Fruit fly (Drosophila melanogaster) whole organism, embryonic: ENCODE measurements around the gene CG34313.

ENCODE experiments used
- BEAF-32 ChIP-seq: fragments of 200-800 bp; sonication (Bioruptor generic); optimal IDR thresholded peaks from 3 replicates; lab custom pipeline; 2017; ENCODE audit warnings: missing biosample characterization, missing genetic modification characterization, mild to moderate bottlenecking, moderate library complexity, missing genetic modification reagents
- CG10147 ChIP-seq: fragments of 200-800 bp; sonication (Bioruptor generic); optimal IDR thresholded peaks from 2 replicates; lab custom pipeline; 2019; ENCODE audit warnings: missing biosample characterization, mild to moderate bottlenecking, missing genetic modification characterization, moderate library complexity
- CG10366 ChIP-seq: fragments of 200-800 bp; sonication (Bioruptor generic); IDR thresholded peaks from 2 replicates; pipeline ENCODE4 v1.3.6; 2022; ENCODE audit warnings: missing biosample characterization, missing genetic modification characterization
- CG11398 ChIP-seq: fragments of 200-800 bp; sonication (Bioruptor generic); optimal IDR thresholded peaks from 2 replicates; lab custom pipeline; 2016; ENCODE audit warnings: missing biosample characterization, missing genetic modification characterization
- CG14667 ChIP-seq: fragments of 200-800 bp; sonication (Bioruptor generic); IDR thresholded peaks from 2 replicates; pipeline ENCODE4 v1.3.6; 2022; ENCODE audit warnings: missing biosample characterization, missing genetic modification characterization
- CG18599 ChIP-seq: fragments of 200-800 bp; sonication (Bioruptor generic); optimal IDR thresholded peaks from 3 replicates; lab custom pipeline; 2017; ENCODE audit warnings: missing biosample characterization, missing genetic modification characterization, mild to moderate bottlenecking, moderate library complexity, missing genetic modification reagents
- CG2199 ChIP-seq: fragments of 200-800 bp; sonication (Bioruptor generic); IDR thresholded peaks from 3 replicates; pipeline ENCODE4 v1.3.6; 2022; ENCODE audit warnings: missing biosample characterization, missing genetic modification characterization
- CG34224 ChIP-seq: fragments of 200-800 bp; sonication (Bioruptor generic); IDR thresholded peaks from 3 replicates; pipeline ENCODE4 v1.3.6; 2022; ENCODE audit warnings: missing biosample characterization, missing genetic modification characterization; ENCODE audit not compliant: partially characterized antibody
- CG3726 ChIP-seq: fragments of 200-800 bp; sonication (Bioruptor generic); IDR thresholded peaks from 3 replicates; pipeline ENCODE4, ENCODE4 v1.3.6; 2022; ENCODE audit warnings: missing biosample characterization, missing genetic modification characterization
- CG4328 ChIP-seq: fragments of 200-800 bp; sonication (Bioruptor generic); optimal IDR thresholded peaks from 3 replicates; lab custom pipeline; 2017; ENCODE audit warnings: missing biosample characterization, missing genetic modification reagents, missing genetic modification characterization
- CG43689 ChIP-seq: fragments of 200-800 bp; sonication (Bioruptor generic); IDR thresholded peaks from 2 replicates; pipeline ENCODE4 v1.3.6; 2022; ENCODE audit warnings: missing biosample characterization, missing genetic modification characterization
- CG4617 ChIP-seq: fragments of 200-800 bp; sonication (Bioruptor generic); optimal IDR thresholded peaks from 3 replicates; lab custom pipeline; 2016; ENCODE audit warnings: missing biosample characterization, missing genetic modification characterization, borderline replicate concordance
- CG5953 ChIP-seq: fragments of 200-800 bp; sonication (Bioruptor generic); IDR thresholded peaks from 2 replicates; pipeline ENCODE4 v1.3.6; 2022; ENCODE audit warnings: missing biosample characterization, missing genetic modification characterization
- CG6175 ChIP-seq: fragments of 200-800 bp; sonication (Bioruptor generic); IDR thresholded peaks from 3 replicates; pipeline ENCODE4 v1.3.6; 2022; ENCODE audit warnings: missing biosample characterization, missing genetic modification characterization
- CG6854 ChIP-seq: fragments of 200-800 bp; sonication (Bioruptor generic); optimal IDR thresholded peaks from 3 replicates; lab custom pipeline; 2017; ENCODE audit warnings: missing biosample characterization, mild to moderate bottlenecking, missing genetic modification characterization
- CG9797 ChIP-seq: fragments of 200-800 bp; sonication (Bioruptor generic); optimal IDR thresholded peaks from 3 replicates; lab custom pipeline; 2018; ENCODE audit warnings: missing biosample characterization, mild to moderate bottlenecking, missing genetic modification characterization
- D19B ChIP-seq: fragments of 200-800 bp; sonication (Bioruptor generic); optimal IDR thresholded peaks from 2 replicates; lab custom pipeline; 2017; ENCODE audit warnings: missing biosample characterization, mild to moderate bottlenecking, missing genetic modification characterization
- Dfd ChIP-seq, 2 experiments: fragments of >200 bp; optimal IDR thresholded peaks; 2 replicates each; lab custom pipeline; 2017; ENCODE audit warnings: missing biosample characterization in 2 of 2, missing genetic modification characterization in 2 of 2
- Dp ChIP-seq: fragments of 200-800 bp; sonication (Bioruptor generic); optimal IDR thresholded peaks from 2 replicates; lab custom pipeline; 2018; ENCODE audit warnings: missing biosample characterization, mild to moderate bottlenecking, missing genetic modification characterization, moderate library complexity
- Ets65A ChIP-seq: fragments of 200-800 bp; sonication (Bioruptor generic); peaks from one replicate; lab custom pipeline; 2016; ENCODE audit warnings: missing biosample characterization, missing genetic modification characterization
- Fer2 ChIP-seq: fragments of 200-800 bp; sonication (Bioruptor generic); optimal IDR thresholded peaks from 2 replicates; lab custom pipeline; 2018; ENCODE audit warnings: missing biosample characterization, mild to moderate bottlenecking, missing genetic modification characterization, moderate library complexity
- HLH4C ChIP-seq: fragments of 200-800 bp; sonication (Bioruptor generic); IDR thresholded peaks from 3 replicates; pipeline ENCODE4 v1.3.6; 2022; ENCODE audit warnings: missing biosample characterization, missing genetic modification characterization; ENCODE audit not compliant: partially characterized antibody
- Hand ChIP-seq: fragments of 200-800 bp; sonication (Bioruptor generic); optimal IDR thresholded peaks from 2 replicates; lab custom pipeline; 2017; ENCODE audit warnings: mild to moderate bottlenecking, missing biosample characterization, missing genetic modification reagents, missing genetic modification characterization
- Lhr ChIP-seq: fragments of 200-800 bp; sonication (Bioruptor generic); optimal IDR thresholded peaks from 3 replicates; lab custom pipeline; 2017; ENCODE audit warnings: mild to moderate bottlenecking, missing biosample characterization, missing genetic modification reagents, missing genetic modification characterization
- Lpt ChIP-seq: fragments of >200 bp; optimal IDR thresholded peaks from 2 replicates; lab custom pipeline; 2018; ENCODE audit warnings: missing biosample characterization, missing genetic modification characterization
- MTF-1 ChIP-seq: fragments of 200-800 bp; sonication (Bioruptor generic); optimal IDR thresholded peaks from 2 replicates; lab custom pipeline; 2018; ENCODE audit warnings: missing biosample characterization, mild to moderate bottlenecking, missing genetic modification characterization, borderline replicate concordance
- Mes4 ChIP-seq: fragments of 200-800 bp; sonication (Bioruptor generic); optimal IDR thresholded peaks from 2 replicates; lab custom pipeline; 2016; ENCODE audit warnings: missing biosample characterization, missing genetic modification characterization
- NC2β ChIP-seq: fragments of 200-800 bp; sonication (Bioruptor generic); optimal IDR thresholded peaks from 2 replicates; lab custom pipeline; 2016; ENCODE audit warnings: missing biosample characterization, missing genetic modification characterization
- NfI ChIP-seq: fragments of 200-800 bp; sonication (Bioruptor generic); optimal IDR thresholded peaks from 3 replicates; lab custom pipeline; 2018; ENCODE audit warnings: missing biosample characterization, mild to moderate bottlenecking, missing genetic modification characterization, moderate library complexity
- Rfx ChIP-seq: fragments of 200-800 bp; sonication (Bioruptor generic); IDR thresholded peaks from 2 replicates; pipeline ENCODE4 v1.3.6; 2022; ENCODE audit warnings: missing biosample characterization, missing genetic modification characterization
- Sry-δ ChIP-seq: fragments of 200-800 bp; sonication (Bioruptor generic); optimal IDR thresholded peaks from 2 replicates; lab custom pipeline; 2016; ENCODE audit warnings: missing biosample characterization, missing genetic modification characterization
- Stat92E ChIP-seq, 3 experiments: fragments of >200 bp in 2 of 3; fragments of 200-800 bp in 1 of 3; sonication (Bioruptor generic) in 1 of 3; optimal IDR thresholded peaks; 2 replicates each; lab custom pipeline; 2017 to 2019; ENCODE audit warnings: missing biosample characterization in 3 of 3, missing genetic modification characterization in 3 of 3, mild to moderate bottlenecking in 1 of 3, moderate library complexity in 1 of 3
- ara ChIP-seq: fragments of 200-800 bp; sonication (Bioruptor generic); IDR thresholded peaks from 2 replicates; pipeline ENCODE4 v1.3.6; 2022; ENCODE audit warnings: missing biosample characterization, missing genetic modification characterization
- btn ChIP-seq: fragments of 200-800 bp; sonication (Bioruptor generic); optimal IDR thresholded peaks from 2 replicates; lab custom pipeline; 2016; ENCODE audit warnings: missing biosample characterization, missing genetic modification characterization
- dmrt11E ChIP-seq: fragments of 200-800 bp; sonication (Bioruptor generic); optimal IDR thresholded peaks from 3 replicates; lab custom pipeline; 2018; ENCODE audit warnings: missing biosample characterization, mild to moderate bottlenecking, missing genetic modification characterization, moderate library complexity
- exex ChIP-seq: fragments of 200-800 bp; sonication (Bioruptor generic); optimal IDR thresholded peaks from 4 replicates; lab custom pipeline; 2018; ENCODE audit warnings: missing biosample characterization, mild to moderate bottlenecking, missing genetic modification characterization, moderate library complexity
- hb ChIP-seq: fragments of 200-800 bp; sonication (Bioruptor generic); IDR thresholded peaks from 3 replicates; pipeline ENCODE4 v1.3.6; 2022; ENCODE audit warnings: missing biosample characterization, missing genetic modification characterization; ENCODE audit not compliant: partially characterized antibody
- inv ChIP-seq: fragments of 200-800 bp; sonication (Bioruptor generic); IDR thresholded peaks from 2 replicates; pipeline ENCODE4 v1.3.6; 2022; ENCODE audit warnings: missing biosample characterization, missing genetic modification characterization; ENCODE audit not compliant: partially characterized antibody
- knrl ChIP-seq: fragments of 200-800 bp; sonication (Bioruptor generic); IDR thresholded peaks from 3 replicates; pipeline ENCODE4 v1.3.6; 2022; ENCODE audit warnings: missing biosample characterization, missing genetic modification characterization; ENCODE audit not compliant: partially characterized antibody
- luna ChIP-seq: fragments of 200-800 bp; sonication (Bioruptor generic); optimal IDR thresholded peaks from 2 replicates; lab custom pipeline; 2016; ENCODE audit warnings: missing biosample characterization, missing genetic modification characterization
- maf-S ChIP-seq: fragments of 200-800 bp; sonication (Bioruptor generic); optimal IDR thresholded peaks from 2 replicates; lab custom pipeline; 2016; ENCODE audit warnings: missing biosample characterization, missing genetic modification characterization
- pnt ChIP-seq: fragments of 200-800 bp; sonication (Bioruptor generic); optimal IDR thresholded peaks from 3 replicates; lab custom pipeline; 2016; ENCODE audit warnings: missing biosample characterization, missing genetic modification characterization
- ro ChIP-seq: fragments of 200-800 bp; sonication (Bioruptor generic); IDR thresholded peaks from 2 replicates; pipeline ENCODE4 v1.3.6; 2022; ENCODE audit warnings: missing biosample characterization, missing genetic modification characterization
- sim ChIP-seq: fragments of 200-800 bp; sonication (Bioruptor generic); IDR thresholded peaks from 2 replicates; pipeline ENCODE4 v1.3.6; 2022; ENCODE audit warnings: missing biosample characterization, missing genetic modification characterization
- so ChIP-seq: fragments of 200-800 bp; sonication (Bioruptor generic); IDR thresholded peaks from 3 replicates; pipeline ENCODE4 v1.3.6; 2022; ENCODE audit warnings: missing biosample characterization, missing genetic modification characterization
- sqz ChIP-seq: fragments of 200-800 bp; sonication (Bioruptor generic); optimal IDR thresholded peaks from 3 replicates; lab custom pipeline; 2018; ENCODE audit warnings: missing biosample characterization, mild to moderate bottlenecking, missing genetic modification characterization
- tgo ChIP-seq: fragments of 200-800 bp; sonication (Bioruptor generic); IDR thresholded peaks from 3 replicates; pipeline ENCODE4 v1.3.6; 2022; ENCODE audit warnings: missing biosample characterization, missing genetic modification characterization
- tup ChIP-seq: fragments of 200-800 bp; sonication (Bioruptor generic); optimal IDR thresholded peaks from 2 replicates; lab custom pipeline; 2016; ENCODE audit warnings: missing biosample characterization, mild to moderate bottlenecking, missing genetic modification characterization, moderate library complexity
- twi ChIP-seq: fragments of 200-800 bp; optimal IDR thresholded peaks from 2 replicates; lab custom pipeline; 2019; ENCODE audit warnings: missing biosample characterization, mild to moderate bottlenecking, missing genetic modification characterization, moderate library complexity
- wek ChIP-seq: fragments of 200-800 bp; sonication (Bioruptor generic); optimal IDR thresholded peaks from 3 replicates; lab custom pipeline; 2018; ENCODE audit warnings: missing biosample characterization, mild to moderate bottlenecking, missing genetic modification characterization, moderate library complexity
- zen2 ChIP-seq: fragments of 200-800 bp; sonication (Bioruptor generic); IDR thresholded peaks from 3 replicates; pipeline ENCODE4 v1.3.6; 2022; ENCODE audit warnings: missing biosample characterization, missing genetic modification characterization; ENCODE audit not compliant: partially characterized antibody

Gene CG34313

DNA sequence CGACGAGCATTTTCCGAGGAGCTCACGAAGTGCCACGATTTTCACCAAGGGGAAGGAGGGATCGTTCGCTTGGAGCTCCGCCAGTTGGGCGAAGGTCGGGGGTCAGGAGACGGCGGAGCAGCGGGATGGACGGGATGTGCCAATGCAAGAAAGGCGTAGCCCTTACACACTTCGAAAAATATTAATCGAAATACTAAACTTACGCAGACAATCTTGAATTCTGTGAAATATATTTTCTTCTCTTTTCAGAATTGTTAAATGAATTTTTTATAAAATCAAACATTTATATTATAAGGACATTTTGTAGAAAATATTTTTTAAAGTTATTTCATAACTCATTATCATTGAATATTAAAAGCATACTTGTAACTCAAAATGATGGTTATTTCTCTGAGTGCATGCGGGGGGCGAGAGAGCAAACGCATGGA, 10.4 kb upstream of the CG34313 start (continued):
- TF ChIP-seq exex (no peak), sqz (GFP tag; lab: Kevin White, UChicago) (no peak), knrl (GFP tag; lab: Robert Waterston, UW) (no peak), Lhr (GFP tag; lab: Kevin White, UChicago) (no peak), CG10147 (GFP tag; lab: Kevin White, UChicago) (no peak), CG43689 (GFP tag; lab: Robert Waterston, UW) (no peak), zen2 (GFP tag; lab: Robert Waterston, UW) (no peak), D19B (GFP tag; lab: Kevin White, UChicago) (no peak), CG14667 (GFP tag; lab: Robert Waterston, UW) (peak; percentile 29; the same call in 1 of the 2 replicates), CG3726 (GFP tag; lab: Robert Waterston, UW) (no peak), Lpt (GFP tag; lab: Kevin White, UChicago) (no peak), MTF-1 (GFP tag; lab: Kevin White, UChicago) (no peak), CG10366 (GFP tag; lab: Robert Waterston, UW) (peak; percentile 32), Rfx (GFP tag; lab: Robert Waterston, UW) (no peak; the same call in 1 of the 2 replicates), CG5953 (GFP tag; lab: Robert Waterston, UW) (no peak), Hand (GFP tag; lab: Kevin White, UChicago) (no peak), so (no peak; the same call in 2 of the 3 replicates), CG11398 (GFP tag; lab: Kevin White, UChicago) (no peak), pnt (GFP tag; lab: Kevin White, UChicago) (no peak), maf-S (GFP tag; lab: Kevin White, UChicago) (no peak), CG4617 (GFP tag; lab: Kevin White, UChicago) (no peak), CG9797 (GFP tag; lab: Kevin White, UChicago) (no peak), HLH4C (GFP tag; lab: Robert Waterston, UW) (no peak), NC2β (GFP tag; lab: Kevin White, UChicago) (no peak), CG6854 (GFP tag; lab: Kevin White, UChicago) (no peak), tgo (peak; percentile 57), NfI (GFP tag; lab: Kevin White, UChicago) (peak; percentile 12), ro (GFP tag; lab: Robert Waterston, UW) (no peak), Mes4 (GFP tag; lab: Kevin White, UChicago) (no peak), ara (no peak), CG6175 (GFP tag; lab: Robert Waterston, UW) (no peak), hb (GFP tag; lab: Robert Waterston, UW) (no peak), CG2199 (GFP tag; lab: Robert Waterston, UW) (no peak), Ets65A (GFP tag; lab: Kevin White, UChicago) (peak; percentile 80), CG18599 (GFP tag; lab: Kevin White, UChicago) (peak; percentile 41), BEAF-32 (GFP tag; lab: Kevin White, UChicago) (no peak), twi (tag; lab: Kevin White, UChicago) (no peak), luna (GFP tag; lab: Kevin White, UChicago) (no peak), Sry-δ (GFP tag; lab: Kevin White, UChicago) (no peak), inv (GFP tag; lab: Robert Waterston, UW) (no peak), Fer2 (tag; lab: Kevin White, UChicago) (no peak), Dfd (GFP tag; optimal IDR thresholded peaks at IDR 0.05; lab: Kevin White, UChicago) (no peak), tup (GFP tag; lab: Kevin White, UChicago) (no peak), Dp (GFP tag; lab: Kevin White, UChicago) (no peak), dmrt11E (no peak), CG34224 (GFP tag; lab: Robert Waterston, UW) (no peak), sim (GFP tag; lab: Robert Waterston, UW) (no peak), wek (GFP tag; lab: Kevin White, UChicago) (no peak), CG4328 (GFP tag; lab: Kevin White, UChicago) (no peak), btn (GFP tag; lab: Kevin White, UChicago) (no peak), Stat92E (GFP tag; optimal IDR thresholded peaks at IDR 0.05; lab: Kevin White, UChicago) (no peak)
